Worm (Caenorhabditis elegans): ENCODE measurements around the gene C09G5.13.

ce11 chrII:10675302-10675701, 41.9 kb upstream of the C09G5.13 start, which contains the start of gene ptb-1:
- TF ChIP-seq nhr-237 (tag; optimal IDR thresholded peaks at IDR 0.05) = no peak
- TF ChIP-seq mdl-1 (tag; optimal IDR thresholded peaks at IDR 0.05) = no peak
- no peak for TF ChIP-seq crh-2 (tag; optimal IDR thresholded peaks at IDR 0.05)
- no peak for TF ChIP-seq nhr-10 (tag; optimal IDR thresholded peaks at IDR 0.05)
- no peak for TF ChIP-seq snpc-4 (tag; optimal IDR thresholded peaks at IDR 0.05)
- TF ChIP-seq fos-1 (tag; optimal IDR thresholded peaks at IDR 0.05) = no peak
- no peak for TF ChIP-seq egl-27 (tag; optimal IDR thresholded peaks at IDR 0.05)
- no peak for TF ChIP-seq nhr-12 (tag; optimal IDR thresholded peaks at IDR 0.05)
- TF ChIP-seq ama-1 (optimal IDR thresholded peaks at IDR 0.05) = no peak

Data from whole organism, L2 larva.